Worm (Caenorhabditis elegans) whole organism, L1 larva: ENCODE measurements around the gene lsm-5.

Experiments used
- egl-27 ChIP-seq, 2 experiments: fragments of 150-350 bp in 1 of 2; sonication (generic microtip); optimal IDR thresholded peaks; 3 replicates each; lab custom pipeline; 2017 to 2018; ENCODE audit warnings: missing biosample characterization in 2 of 2, missing genetic modification characterization in 2 of 2, missing genetic modification reagents in 2 of 2
- elt-3 ChIP-seq, 6 experiments: fragments of 150-350 bp in 1 of 6; sonication (generic microtip); optimal IDR thresholded peaks; 2 replicates each; lab custom pipeline; 2017 to 2018; ENCODE audit warnings: missing biosample characterization in 6 of 6, missing genetic modification characterization in 6 of 6, inconsistent platforms in 1 of 6
- fos-1 ChIP-seq: fragments of 150-350 bp; optimal IDR thresholded peaks from 2 replicates; lab custom pipeline; 2014; ENCODE audit warnings: missing biosample characterization, missing genetic modification characterization
- jun-1 ChIP-seq: fragments of 150-350 bp; optimal IDR thresholded peaks from 2 replicates; lab custom pipeline; 2014; ENCODE audit warnings: missing biosample characterization, missing genetic modification reagents, missing genetic modification characterization
- lir-3 ChIP-seq: sonication (generic microtip); optimal IDR thresholded peaks from 2 replicates; lab custom pipeline; 2016; ENCODE audit warnings: mild to moderate bottlenecking, missing genetic modification characterization, moderate library complexity, missing compliant biosample characterization; ENCODE audit not compliant: poor library complexity
- nhr-11 ChIP-seq: fragments of 150-350 bp; optimal IDR thresholded peaks from 2 replicates; lab custom pipeline; 2014; ENCODE audit warnings: missing biosample characterization, missing genetic modification characterization
- nhr-71 ChIP-seq: sonication (generic microtip); optimal IDR thresholded peaks from 2 replicates; lab custom pipeline; 2016; ENCODE audit warnings: mild to moderate bottlenecking, missing genetic modification characterization, moderate library complexity, missing compliant biosample characterization
- pag-3 ChIP-seq: sonication (generic microtip); optimal IDR thresholded peaks from 2 replicates; lab custom pipeline; 2017; ENCODE audit warnings: missing genetic modification characterization, mild to moderate bottlenecking, missing compliant biosample characterization, antibody characterized with exemption, borderline replicate concordance; ENCODE audit not compliant: insufficient read depth
- unc-86 ChIP-seq: sonication (generic microtip); optimal IDR thresholded peaks from 2 replicates; lab custom pipeline; 2016; ENCODE audit warnings: missing genetic modification characterization, missing compliant biosample characterization

DNA sequence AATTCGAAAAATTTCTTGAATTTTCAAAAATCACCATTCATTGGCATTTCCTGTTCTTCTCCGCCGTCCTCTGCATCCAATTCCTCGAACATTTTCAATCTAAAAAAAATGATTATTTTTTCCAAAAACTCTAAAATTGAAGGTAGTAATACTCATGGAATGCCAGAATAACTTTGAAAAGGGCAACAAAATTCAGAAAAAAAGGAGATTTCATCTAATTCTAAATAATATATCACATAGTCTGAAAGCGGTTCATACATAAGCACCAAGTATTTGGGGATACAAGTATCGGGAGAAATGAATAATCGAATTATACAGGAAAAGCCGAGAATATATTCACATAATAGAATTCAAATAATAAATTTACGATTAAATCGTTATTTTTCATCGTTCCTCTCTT, 5.1 kb downstream of the lsm-5 start, which contains the start of gene mdt-28:
- TF ChIP-seq unc-86 (tag; lab: Kevin White, UChicago) (no peak), pag-3 (tag; lab: Kevin White, UChicago) (no peak), lir-3 (tag; lab: Kevin White, UChicago) (no peak), nhr-11 (tag; lab: Kevin White, UChicago) (no peak), jun-1 (no peak), nhr-71 (tag; lab: Kevin White, UChicago) (no peak), fos-1 (tag; lab: Kevin White, UChicago) (no peak), egl-27 (tag; optimal IDR thresholded peaks at IDR 0.05; lab: Kevin White, UChicago) (no peak), elt-3 (tag; optimal IDR thresholded peaks at IDR 0.05; lab: Kevin White, UChicago) (no peak)
